Fruit fly (Drosophila melanogaster) whole organism, embryonic: ENCODE results near the gene CG13049.

Source experiments
- Asciz ChIP-seq: fragments of 200-800 bp; sonication (Bioruptor generic); optimal IDR thresholded peaks from 2 replicates; lab custom pipeline; 2017; ENCODE audit warnings: missing biosample characterization, mild to moderate bottlenecking, missing genetic modification characterization, missing genetic modification reagents
- Atf6 ChIP-seq: fragments of 200-800 bp; sonication (Bioruptor generic); IDR thresholded peaks from 2 replicates; pipeline ENCODE4 v1.3.6; 2022; ENCODE audit warnings: missing biosample characterization, missing genetic modification characterization
- B-H1 ChIP-seq: fragments of 200-800 bp; sonication (Bioruptor generic); IDR thresholded peaks from 3 replicates; pipeline ENCODE4 v1.3.6; 2022; ENCODE audit warnings: missing biosample characterization, missing genetic modification characterization
- B-H2 ChIP-seq: fragments of 200-800 bp; sonication (Bioruptor generic); optimal IDR thresholded peaks from 2 replicates; lab custom pipeline; 2018; ENCODE audit warnings: missing biosample characterization, mild to moderate bottlenecking, missing genetic modification characterization
- Bteb2 ChIP-seq: fragments of 200-800 bp; sonication (Bioruptor generic); optimal IDR thresholded peaks from 2 replicates; lab custom pipeline; 2016; ENCODE audit warnings: missing biosample characterization, missing genetic modification characterization
- CG10366 ChIP-seq: fragments of 200-800 bp; sonication (Bioruptor generic); IDR thresholded peaks from 2 replicates; pipeline ENCODE4 v1.3.6; 2022; ENCODE audit warnings: missing biosample characterization, missing genetic modification characterization
- CG11085 ChIP-seq: fragments of 200-800 bp; sonication (Bioruptor generic); IDR thresholded peaks from 2 replicates; pipeline ENCODE4 v1.3.6; 2022; ENCODE audit warnings: missing biosample characterization, missing genetic modification characterization
- CG11093 ChIP-seq: fragments of 200-800 bp; sonication (Bioruptor generic); IDR thresholded peaks from 3 replicates; pipeline ENCODE4 v1.3.6; 2022; ENCODE audit warnings: missing biosample characterization, missing genetic modification characterization
- CG11723 ChIP-seq: fragments of 200-800 bp; sonication (Bioruptor generic); optimal IDR thresholded peaks from 2 replicates; lab custom pipeline; 2017; ENCODE audit warnings: missing biosample characterization, mild to moderate bottlenecking, missing genetic modification characterization
- CG14441 ChIP-seq: fragments of 200-800 bp; sonication (Bioruptor generic); IDR thresholded peaks from 2 replicates; pipeline ENCODE4 v1.3.6; 2022; ENCODE audit warnings: missing biosample characterization, missing genetic modification characterization
- CG16815 ChIP-seq: fragments of 200-800 bp; sonication (Bioruptor generic); optimal IDR thresholded peaks from 3 replicates; lab custom pipeline; 2017; ENCODE audit warnings: missing biosample characterization, mild to moderate bottlenecking, missing genetic modification characterization
- CG18011 ChIP-seq: fragments of 200-800 bp; sonication (Bioruptor generic); optimal IDR thresholded peaks from 2 replicates; lab custom pipeline; 2017; ENCODE audit warnings: missing biosample characterization, missing genetic modification characterization, mild to moderate bottlenecking, moderate library complexity, missing genotype
- CG18262 ChIP-seq: fragments of 200-800 bp; optimal IDR thresholded peaks from 3 replicates; lab custom pipeline; 2019; ENCODE audit warnings: missing biosample characterization, mild to moderate bottlenecking, missing genetic modification characterization, moderate library complexity
- CG2116 ChIP-seq: fragments of 200-800 bp; sonication (Bioruptor generic); optimal IDR thresholded peaks from 3 replicates; lab custom pipeline; 2018; ENCODE audit warnings: missing biosample characterization, mild to moderate bottlenecking, missing genetic modification characterization
- CG2712 ChIP-seq: fragments of 200-800 bp; optimal IDR thresholded peaks from 3 replicates; lab custom pipeline; 2019; ENCODE audit warnings: missing biosample characterization, mild to moderate bottlenecking, missing genetic modification characterization, moderate library complexity
- CG31224 ChIP-seq: fragments of 200-800 bp; sonication (Bioruptor generic); IDR thresholded peaks from 2 replicates; pipeline ENCODE4 v1.3.6; 2022; ENCODE audit warnings: missing biosample characterization, missing genetic modification characterization
- CG33213 ChIP-seq: fragments of 200-800 bp; sonication (Bioruptor generic); optimal IDR thresholded peaks from 3 replicates; lab custom pipeline; 2016; ENCODE audit warnings: missing biosample characterization, missing genetic modification characterization
- CG6654 ChIP-seq: fragments of 200-800 bp; sonication (Bioruptor generic); optimal IDR thresholded peaks from 2 replicates; lab custom pipeline; 2017; ENCODE audit warnings: missing biosample characterization, mild to moderate bottlenecking, missing genetic modification characterization
- CG7928 ChIP-seq: fragments of 200-800 bp; sonication (Bioruptor generic); optimal IDR thresholded peaks from 2 replicates; lab custom pipeline; 2017; ENCODE audit warnings: missing biosample characterization, mild to moderate bottlenecking, missing genetic modification characterization
- CG8388 ChIP-seq: fragments of 200-800 bp; sonication (Bioruptor generic); optimal IDR thresholded peaks from 2 replicates; lab custom pipeline; 2019; ENCODE audit warnings: missing biosample characterization, mild to moderate bottlenecking, missing genetic modification characterization, moderate library complexity
- CG9609 ChIP-seq: fragments of 200-800 bp; sonication (Bioruptor generic); optimal IDR thresholded peaks from 3 replicates; lab custom pipeline; 2016; ENCODE audit warnings: missing biosample characterization, missing genetic modification characterization
- CG9817 ChIP-seq: fragments of 200-800 bp; sonication (Bioruptor generic); optimal IDR thresholded peaks from 2 replicates; lab custom pipeline; 2018; ENCODE audit warnings: missing biosample characterization, mild to moderate bottlenecking, missing genetic modification characterization, moderate library complexity
- CoRest ChIP-seq: fragments of 200-800 bp; sonication (Bioruptor generic); optimal IDR thresholded peaks from 3 replicates; lab custom pipeline; 2018; ENCODE audit warnings: missing biosample characterization, mild to moderate bottlenecking, missing genetic modification characterization, moderate library complexity
- CrebB ChIP-seq: fragments of 200-800 bp; sonication (Bioruptor generic); optimal IDR thresholded peaks from 3 replicates; lab custom pipeline; 2018; ENCODE audit warnings: missing biosample characterization, mild to moderate bottlenecking, missing genetic modification characterization
- D19A ChIP-seq: fragments of 200-800 bp; optimal IDR thresholded peaks from 3 replicates; lab custom pipeline; 2019; ENCODE audit warnings: missing biosample characterization, mild to moderate bottlenecking, missing genetic modification characterization, moderate library complexity
- Dll ChIP-seq: fragments of 200-800 bp; sonication (Bioruptor generic); IDR thresholded peaks from 4 replicates; pipeline ENCODE4 v1.3.6; 2022; ENCODE audit warnings: missing biosample characterization, missing genetic modification characterization; ENCODE audit not compliant: partially characterized antibody
- GATAe ChIP-seq: fragments of 200-800 bp; sonication (Bioruptor generic); conservative IDR thresholded peaks from 2 replicates; pipeline ENCODE4 v1.3.6; 2022; ENCODE audit warnings: missing biosample characterization, missing genetic modification characterization
- Med ChIP-seq: fragments of 200-800 bp; sonication (Bioruptor generic); peaks from one replicate; lab custom pipeline; 2016; ENCODE audit warnings: missing biosample characterization, missing genetic modification characterization, mild to moderate bottlenecking, inconsistent platforms, moderate library complexity
- NC2β ChIP-seq: fragments of 200-800 bp; sonication (Bioruptor generic); optimal IDR thresholded peaks from 2 replicates; lab custom pipeline; 2016; ENCODE audit warnings: missing biosample characterization, missing genetic modification characterization
- Nf-YB ChIP-seq: fragments of 200-800 bp; sonication (Bioruptor generic); optimal IDR thresholded peaks from 3 replicates; lab custom pipeline; 2019; ENCODE audit warnings: missing biosample characterization, mild to moderate bottlenecking, missing genetic modification characterization, moderate library complexity
- Opbp ChIP-seq: fragments of 200-800 bp; sonication (Bioruptor generic); IDR thresholded peaks from 3 replicates; pipeline ENCODE4 v1.3.6; 2022; ENCODE audit warnings: missing biosample characterization, missing genetic modification characterization; ENCODE audit not compliant: partially characterized antibody
- Rfx ChIP-seq: fragments of 200-800 bp; sonication (Bioruptor generic); IDR thresholded peaks from 2 replicates; pipeline ENCODE4 v1.3.6; 2022; ENCODE audit warnings: missing biosample characterization, missing genetic modification characterization
- Rx ChIP-seq: fragments of 200-800 bp; sonication (Bioruptor generic); IDR thresholded peaks from 2 replicates; pipeline ENCODE4 v1.3.6; 2022; ENCODE audit warnings: missing biosample characterization, missing genetic modification characterization
- al ChIP-seq: fragments of 200-800 bp; sonication (Bioruptor generic); IDR thresholded peaks from 2 replicates; pipeline ENCODE4 v1.3.6; 2022; ENCODE audit warnings: missing biosample characterization, missing genetic modification characterization
- ash1 ChIP-seq: fragments of 200-800 bp; sonication (Bioruptor generic); optimal IDR thresholded peaks from 2 replicates; lab custom pipeline; 2018; ENCODE audit warnings: missing biosample characterization, mild to moderate bottlenecking, missing genetic modification characterization
- bab2 ChIP-seq: fragments of 200-800 bp; sonication (Bioruptor generic); optimal IDR thresholded peaks from 2 replicates; lab custom pipeline; 2016; ENCODE audit warnings: missing biosample characterization, missing genetic modification characterization
- cas ChIP-seq: fragments of 200-800 bp; sonication (Bioruptor generic); IDR thresholded peaks from 2 replicates; pipeline ENCODE4 v1.3.6; 2022; ENCODE audit warnings: missing biosample characterization, missing genetic modification characterization
- danr ChIP-seq: fragments of 200-800 bp; sonication (Bioruptor generic); IDR thresholded peaks from 2 replicates; pipeline ENCODE4 v1.3.6; 2022; ENCODE audit warnings: missing biosample characterization, missing genetic modification characterization
- eyg ChIP-seq: fragments of 200-800 bp; sonication (Bioruptor generic); optimal IDR thresholded peaks from 3 replicates; lab custom pipeline; 2016; ENCODE audit warnings: missing biosample characterization, missing genetic modification characterization
- gcm ChIP-seq: fragments of 200-800 bp; sonication (Bioruptor generic); optimal IDR thresholded peaks from 2 replicates; lab custom pipeline; 2019; ENCODE audit warnings: missing biosample characterization, mild to moderate bottlenecking, missing genetic modification characterization, moderate library complexity
- her ChIP-seq: fragments of 200-800 bp; sonication (Bioruptor generic); optimal IDR thresholded peaks from 2 replicates; lab custom pipeline; 2016; ENCODE audit warnings: missing biosample characterization, missing genetic modification characterization
- ken ChIP-seq: fragments of 200-800 bp; sonication (Bioruptor generic); IDR thresholded peaks from 3 replicates; pipeline ENCODE4 v1.3.6; 2022; ENCODE audit warnings: missing biosample characterization, missing genetic modification characterization
- nmo ChIP-seq: fragments of 200-800 bp; sonication (Bioruptor generic); optimal IDR thresholded peaks from 2 replicates; lab custom pipeline; 2018; ENCODE audit warnings: missing biosample characterization, mild to moderate bottlenecking, missing genetic modification characterization, moderate library complexity
- org-1 ChIP-seq: fragments of 200-800 bp; sonication (Bioruptor generic); optimal IDR thresholded peaks from 2 replicates; lab custom pipeline; 2017; ENCODE audit warnings: missing biosample characterization, missing genetic modification characterization
- otp ChIP-seq: fragments of 200-800 bp; sonication (Bioruptor generic); IDR thresholded peaks from 3 replicates; pipeline ENCODE4, ENCODE4 v1.3.6; 2022; ENCODE audit warnings: missing biosample characterization, missing genetic modification characterization
- pb ChIP-seq: fragments of 200-800 bp; sonication (Bioruptor generic); optimal IDR thresholded peaks from 3 replicates; lab custom pipeline; 2016; ENCODE audit warnings: missing biosample characterization, missing genetic modification characterization
- peb ChIP-seq: fragments of 200-800 bp; sonication (Bioruptor generic); IDR thresholded peaks from 2 replicates; pipeline ENCODE4 v1.3.6; 2022; ENCODE audit warnings: missing biosample characterization, missing genetic modification characterization
- pnt ChIP-seq: fragments of 200-800 bp; sonication (Bioruptor generic); optimal IDR thresholded peaks from 3 replicates; lab custom pipeline; 2016; ENCODE audit warnings: missing biosample characterization, missing genetic modification characterization
- pum ChIP-seq: fragments of 200-800 bp; sonication (Bioruptor generic); optimal IDR thresholded peaks from 2 replicates; lab custom pipeline; 2016; ENCODE audit warnings: missing biosample characterization, missing genetic modification characterization
- schlank ChIP-seq: fragments of 200-800 bp; sonication (Bioruptor generic); optimal IDR thresholded peaks from 2 replicates; lab custom pipeline; 2018; ENCODE audit warnings: missing biosample characterization, mild to moderate bottlenecking, missing genetic modification characterization
- slbo ChIP-seq: fragments of 200-800 bp; sonication (Bioruptor generic); IDR thresholded peaks from 2 replicates; pipeline ENCODE4 v1.3.6; 2022; ENCODE audit warnings: missing biosample characterization, missing genetic modification characterization
- wor ChIP-seq: fragments of 200-800 bp; sonication (Bioruptor generic); IDR thresholded peaks from 2 replicates; pipeline ENCODE4 v1.3.6; 2022; ENCODE audit warnings: missing biosample characterization, missing genetic modification characterization

CG13049 gene

DNA sequence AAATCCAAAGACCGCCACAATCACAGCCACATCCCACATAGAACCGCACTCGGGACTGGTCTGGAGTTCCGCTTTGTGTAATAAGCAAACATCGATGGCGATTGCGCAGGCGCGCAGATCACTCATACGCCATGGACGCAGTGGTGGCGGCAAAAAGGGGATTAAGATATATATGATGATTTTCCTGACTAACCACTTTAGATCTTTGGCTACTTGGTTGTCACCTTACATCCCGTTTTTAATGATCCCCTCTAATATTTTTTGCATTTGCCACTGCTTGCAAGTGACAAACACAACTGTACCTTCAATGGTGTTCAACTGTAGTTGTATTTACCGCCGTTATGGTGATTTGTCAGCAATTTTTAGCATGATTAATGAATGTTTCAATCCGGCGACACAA is 28.2 kb upstream of the CG13049 start (continued):
- TF ChIP-seq otp (GFP tag; lab: Robert Waterston, UW): no peak
- no peak for TF ChIP-seq ken (GFP tag; lab: Robert Waterston, UW)
- TF ChIP-seq peb (GFP tag; lab: Robert Waterston, UW): no peak
- no peak for TF ChIP-seq CoRest (tag; lab: Kevin White, UChicago)
- 0 out of 2 replicates have a peak, but pooled peaks have one; percentile 25 for TF ChIP-seq al (GFP tag; lab: Robert Waterston, UW)
- no peak for TF ChIP-seq wor (GFP tag; lab: Robert Waterston, UW)
- TF ChIP-seq CG8388 (GFP tag; lab: Kevin White, UChicago): no peak
- TF ChIP-seq Opbp (GFP tag; lab: Robert Waterston, UW): no peak
- TF ChIP-seq cas (GFP tag; lab: Robert Waterston, UW): no peak
- TF ChIP-seq CG2712 (tag; lab: Kevin White, UChicago): no peak
- TF ChIP-seq CG11723 (GFP tag; lab: Kevin White, UChicago): no peak
- no peak for TF ChIP-seq CG9609 (GFP tag; lab: Kevin White, UChicago)
- TF ChIP-seq gcm (GFP tag; lab: Kevin White, UChicago): no peak
- TF ChIP-seq CG18262 (tag; lab: Kevin White, UChicago): no peak
- TF ChIP-seq schlank: peak; percentile 67
- TF ChIP-seq GATAe: no peak
- no peak for TF ChIP-seq CG18011 (GFP tag; lab: Kevin White, UChicago)
- no peak for TF ChIP-seq CG7928
- peak; percentile 14 for TF ChIP-seq CG16815
- TF ChIP-seq bab2: no peak
- no peak for TF ChIP-seq nmo (GFP tag; lab: Kevin White, UChicago)
- no peak for TF ChIP-seq CG11085
- TF ChIP-seq Rx (GFP tag; lab: Robert Waterston, UW): no peak
- TF ChIP-seq Med: peak; percentile 86
- no peak for TF ChIP-seq Dll (GFP tag; lab: Robert Waterston, UW)
- no peak for TF ChIP-seq pnt (GFP tag; lab: Kevin White, UChicago)
- TF ChIP-seq slbo: peak; percentile 72
- no peak for TF ChIP-seq CG6654 (GFP tag; lab: Kevin White, UChicago)
- no peak for TF ChIP-seq Bteb2 (GFP tag; lab: Kevin White, UChicago)
- TF ChIP-seq ash1 (GFP tag; lab: Kevin White, UChicago): no peak
- no peak for TF ChIP-seq danr
- TF ChIP-seq CG14441: no peak
- no peak for TF ChIP-seq CrebB
- TF ChIP-seq org-1 (GFP tag; lab: Kevin White, UChicago): peak; percentile 37
- TF ChIP-seq NC2β: no peak
- peak; percentile 63 for TF ChIP-seq CG9817 (tag; lab: Kevin White, UChicago)
- TF ChIP-seq CG2116 (GFP tag; lab: Kevin White, UChicago): no peak
- no peak for TF ChIP-seq CG11093 (GFP tag; lab: Robert Waterston, UW)
- peak; percentile 40 for TF ChIP-seq her (GFP tag; lab: Kevin White, UChicago)
- TF ChIP-seq Nf-YB (GFP tag; lab: Kevin White, UChicago): no peak
- TF ChIP-seq B-H1 (GFP tag; lab: Robert Waterston, UW): no peak
- no peak for TF ChIP-seq CG33213 (GFP tag; lab: Kevin White, UChicago)
- no peak for TF ChIP-seq Asciz (GFP tag; lab: Kevin White, UChicago)
- TF ChIP-seq pb: no peak
- no peak for TF ChIP-seq eyg (GFP tag; lab: Kevin White, UChicago)
- TF ChIP-seq B-H2 (GFP tag; lab: Kevin White, UChicago): no peak
- TF ChIP-seq CG10366 (GFP tag; lab: Robert Waterston, UW): 0 out of 2 replicates have a peak, but pooled peaks have one; percentile 13
- peak; percentile 71 for TF ChIP-seq Rfx
- TF ChIP-seq CG31224 (GFP tag; lab: Robert Waterston, UW): 0 out of 2 replicates have a peak, but pooled peaks have one; percentile 20
- no peak for TF ChIP-seq pum (GFP tag; lab: Kevin White, UChicago)
- no peak for TF ChIP-seq Atf6 (GFP tag; lab: Robert Waterston, UW)
- no peak for TF ChIP-seq D19A (tag; lab: Kevin White, UChicago)
